Worm (Caenorhabditis elegans) whole organism, L1 larva: ENCODE measurements around the gene R12B2.8.

Experiments used
- fkh-10 ChIP-seq: sonication (generic microtip); optimal IDR thresholded peaks from 2 replicates; lab custom pipeline; 2017; ENCODE audit warnings: missing biosample characterization, missing genetic modification reagents, missing genetic modification characterization
- lin-13 ChIP-seq: fragments of 150-350 bp; optimal IDR thresholded peaks from 2 replicates; lab custom pipeline; 2014; ENCODE audit warnings: missing biosample characterization, missing genetic modification reagents, missing genetic modification characterization
- nhr-237 ChIP-seq: fragments of 150-350 bp; optimal IDR thresholded peaks from 2 replicates; lab custom pipeline; 2014; ENCODE audit warnings: missing biosample characterization, missing genetic modification characterization
- nhr-76 ChIP-seq: sonication (generic microtip); optimal IDR thresholded peaks from 2 replicates; lab custom pipeline; 2017; ENCODE audit warnings: missing biosample characterization, missing genetic modification characterization
- nhr-77 ChIP-seq: fragments of 150-350 bp; optimal IDR thresholded peaks from 2 replicates; lab custom pipeline; 2014; ENCODE audit warnings: missing biosample characterization, missing genetic modification characterization
- nhr-84 ChIP-seq: sonication (generic microtip); optimal IDR thresholded peaks from 2 replicates; lab custom pipeline; 2017; ENCODE audit warnings: missing biosample characterization, missing genetic modification characterization
- swsn-7 ChIP-seq: sonication (generic microtip); optimal IDR thresholded peaks from 2 replicates; lab custom pipeline; 2016; ENCODE audit warnings: missing genetic modification characterization, missing compliant biosample characterization
- vab-15 ChIP-seq: sonication (generic microtip); optimal IDR thresholded peaks from 2 replicates; lab custom pipeline; 2017; ENCODE audit warnings: missing genotype, mild to moderate bottlenecking, missing genetic modification characterization, missing compliant biosample characterization

- TF ChIP-seq fkh-10 (GFP tag; lab: Kevin White, UChicago): no peak
- no peak for TF ChIP-seq nhr-77
- TF ChIP-seq nhr-76 (tag; lab: Kevin White, UChicago): no peak
- no peak for TF ChIP-seq vab-15 (tag; lab: Kevin White, UChicago)
- no peak for TF ChIP-seq swsn-7 (tag; lab: Kevin White, UChicago)
- no peak for TF ChIP-seq lin-13 (GFP tag; lab: Kevin White, UChicago)
- no peak for TF ChIP-seq nhr-237 (tag; lab: Kevin White, UChicago)
- no peak for TF ChIP-seq nhr-84 (tag; lab: Kevin White, UChicago)
Measured at ce11 chrIII:5839147-5839546, 15.4 kb downstream of the R12B2.8 start.
